Fruit fly (Drosophila melanogaster) whole organism, embryonic: ENCODE data around the gene E23.
A peak's percentile ranks its signal among the peaks of the same experiment; 100 is the strongest.

Experiments
- B-H2 ChIP-seq: fragments of 200-800 bp; sonication (Bioruptor generic); optimal IDR thresholded peaks from 2 replicates; lab custom pipeline; 2018; ENCODE audit warnings: missing biosample characterization, mild to moderate bottlenecking, missing genetic modification characterization
- Bdp1 ChIP-seq: fragments of 200-800 bp; sonication (Bioruptor generic); optimal IDR thresholded peaks from 3 replicates; lab custom pipeline; 2016; ENCODE audit warnings: missing biosample characterization, missing genetic modification characterization
- C15 ChIP-seq: fragments of 200-800 bp; sonication (Bioruptor generic); IDR thresholded peaks from 3 replicates; pipeline ENCODE4 v1.3.6; 2022; ENCODE audit warnings: missing biosample characterization, missing genetic modification characterization
- CG10267 ChIP-seq: fragments of 200-800 bp; sonication (Bioruptor generic); optimal IDR thresholded peaks from 2 replicates; lab custom pipeline; 2018; ENCODE audit warnings: missing biosample characterization, mild to moderate bottlenecking, missing genetic modification characterization, moderate library complexity
- CG11504 ChIP-seq: fragments of 200-800 bp; sonication (Bioruptor generic); optimal IDR thresholded peaks from 3 replicates; lab custom pipeline; 2019; ENCODE audit warnings: missing biosample characterization, mild to moderate bottlenecking, missing genetic modification characterization, moderate library complexity
- CG11560 ChIP-seq: fragments of 200-800 bp; sonication (Bioruptor generic); IDR thresholded peaks from 3 replicates; pipeline ENCODE4 v1.3.6; 2022; ENCODE audit warnings: missing biosample characterization, missing genetic modification characterization
- CG12299 ChIP-seq: fragments of 200-800 bp; sonication (Bioruptor generic); optimal IDR thresholded peaks from 2 replicates; lab custom pipeline; 2018; ENCODE audit warnings: missing biosample characterization, mild to moderate bottlenecking, missing genetic modification characterization
- CG12744 ChIP-seq: fragments of 200-800 bp; sonication (Bioruptor generic); optimal IDR thresholded peaks from 2 replicates; lab custom pipeline; 2016; ENCODE audit warnings: missing biosample characterization, missing genetic modification characterization
- CG12769 ChIP-seq: fragments of 200-800 bp; sonication (Bioruptor generic); optimal IDR thresholded peaks from 2 replicates; lab custom pipeline; 2019; ENCODE audit warnings: missing biosample characterization, mild to moderate bottlenecking, missing genetic modification characterization, moderate library complexity
- CG13775 ChIP-seq: fragments of 200-800 bp; sonication (Bioruptor generic); optimal IDR thresholded peaks from 3 replicates; lab custom pipeline; 2017; ENCODE audit warnings: missing biosample characterization, mild to moderate bottlenecking, missing genetic modification characterization
- CG14014 ChIP-seq: fragments of 200-800 bp; sonication (Bioruptor generic); IDR thresholded peaks from 2 replicates; pipeline ENCODE4 v1.3.6; 2022; ENCODE audit warnings: missing biosample characterization, missing genetic modification characterization
- CG17186 ChIP-seq: fragments of 200-800 bp; sonication (Bioruptor generic); optimal IDR thresholded peaks from 3 replicates; lab custom pipeline; 2017; ENCODE audit warnings: missing biosample characterization, missing genetic modification reagents, missing genetic modification characterization
- CG2875 ChIP-seq: fragments of 200-800 bp; sonication (Bioruptor generic); optimal IDR thresholded peaks from 2 replicates; lab custom pipeline; 2017; ENCODE audit warnings: missing biosample characterization, mild to moderate bottlenecking, missing genetic modification characterization, missing genetic modification reagents
- CG30403 ChIP-seq: fragments of 200-800 bp; sonication (Bioruptor generic); optimal IDR thresholded peaks from 3 replicates; lab custom pipeline; 2016; ENCODE audit warnings: missing biosample characterization, missing genetic modification characterization
- CG33557 ChIP-seq: fragments of 200-800 bp; sonication (Bioruptor generic); optimal IDR thresholded peaks from 2 replicates; lab custom pipeline; 2019; ENCODE audit warnings: missing biosample characterization, mild to moderate bottlenecking, missing genetic modification characterization, moderate library complexity
- CG34224 ChIP-seq: fragments of 200-800 bp; sonication (Bioruptor generic); IDR thresholded peaks from 3 replicates; pipeline ENCODE4 v1.3.6; 2022; ENCODE audit warnings: missing biosample characterization, missing genetic modification characterization; ENCODE audit not compliant: partially characterized antibody
- CG3995 ChIP-seq: fragments of 200-800 bp; sonication (Bioruptor generic); optimal IDR thresholded peaks from 3 replicates; lab custom pipeline; 2016; ENCODE audit warnings: missing biosample characterization, missing genetic modification characterization
- CG4404 ChIP-seq: fragments of 200-800 bp; sonication (Bioruptor generic); IDR thresholded peaks from 2 replicates; pipeline ENCODE4 v1.3.6; 2022; ENCODE audit warnings: missing biosample characterization, missing genetic modification characterization
- CG4854 ChIP-seq: fragments of 200-800 bp; sonication (Bioruptor generic); optimal IDR thresholded peaks from 2 replicates; lab custom pipeline; 2016; ENCODE audit warnings: missing biosample characterization, missing genetic modification characterization, inconsistent platforms
- CG7745 ChIP-seq: fragments of 200-800 bp; sonication (Bioruptor generic); optimal IDR thresholded peaks from 2 replicates; lab custom pipeline; 2018; ENCODE audit warnings: missing biosample characterization, mild to moderate bottlenecking, missing genetic modification characterization, moderate library complexity
- CG7786 ChIP-seq: fragments of 200-800 bp; sonication (Bioruptor generic); optimal IDR thresholded peaks from 2 replicates; lab custom pipeline; 2016; ENCODE audit warnings: missing biosample characterization, missing genetic modification characterization
- CG8924 ChIP-seq: fragments of 200-800 bp; optimal IDR thresholded peaks from 3 replicates; lab custom pipeline; 2019; ENCODE audit warnings: missing biosample characterization, mild to moderate bottlenecking, missing genetic modification characterization, moderate library complexity
- CG9437 ChIP-seq: fragments of 200-800 bp; sonication (Bioruptor generic); optimal IDR thresholded peaks from 2 replicates; lab custom pipeline; 2018; ENCODE audit warnings: missing biosample characterization, mild to moderate bottlenecking, missing genetic modification characterization
- CG9727 ChIP-seq: fragments of 200-800 bp; sonication (Bioruptor generic); optimal IDR thresholded peaks from 3 replicates; lab custom pipeline; 2017; ENCODE audit warnings: missing biosample characterization, mild to moderate bottlenecking, missing genetic modification characterization
- CoRest ChIP-seq: fragments of 200-800 bp; sonication (Bioruptor generic); optimal IDR thresholded peaks from 3 replicates; lab custom pipeline; 2018; ENCODE audit warnings: missing biosample characterization, mild to moderate bottlenecking, missing genetic modification characterization, moderate library complexity
- Dip3 ChIP-seq: fragments of 200-800 bp; sonication (Bioruptor generic); optimal IDR thresholded peaks from 3 replicates; lab custom pipeline; 2016; ENCODE audit warnings: missing biosample characterization, missing genetic modification characterization
- HLH3B ChIP-seq: fragments of 200-800 bp; sonication (Bioruptor generic); IDR thresholded peaks from 2 replicates; pipeline ENCODE4 v1.3.6; 2022; ENCODE audit warnings: missing biosample characterization, missing genetic modification characterization
- Kr ChIP-seq: fragments of 200-800 bp; sonication (Bioruptor generic); optimal IDR thresholded peaks from 2 replicates; lab custom pipeline; 2017; ENCODE audit warnings: missing biosample characterization, mild to moderate bottlenecking, missing genetic modification characterization
- Oaz ChIP-seq: fragments of 200-800 bp; sonication (Bioruptor generic); IDR thresholded peaks from 2 replicates; pipeline ENCODE4 v1.3.6; 2022; ENCODE audit warnings: missing biosample characterization, missing genetic modification characterization
- Scr ChIP-seq: fragments of 200-800 bp; sonication (Bioruptor generic); IDR thresholded peaks from 2 replicates; pipeline ENCODE4 v1.3.6; 2022; ENCODE audit warnings: missing biosample characterization, missing genetic modification characterization; ENCODE audit not compliant: partially characterized antibody
- Ssrp ChIP-seq: fragments of 200-800 bp; sonication (Bioruptor generic); optimal IDR thresholded peaks from 2 replicates; lab custom pipeline; 2018; ENCODE audit warnings: missing biosample characterization, mild to moderate bottlenecking, missing genetic modification characterization, moderate library complexity
- Taf1 ChIP-seq: fragments of 200-800 bp; sonication (Bioruptor generic); IDR thresholded peaks from 2 replicates; pipeline ENCODE4 v1.3.6; 2022; ENCODE audit warnings: missing biosample characterization, missing genetic modification characterization
- da ChIP-seq: fragments of 200-800 bp; sonication (Bioruptor generic); optimal IDR thresholded peaks from 2 replicates; lab custom pipeline; 2016; ENCODE audit warnings: missing biosample characterization, missing genetic modification characterization
- disco-r ChIP-seq: fragments of 200-800 bp; sonication (Bioruptor generic); optimal IDR thresholded peaks from 2 replicates; lab custom pipeline; 2016; ENCODE audit warnings: missing biosample characterization, missing genetic modification characterization
- eve ChIP-seq, 2 experiments: fragments of >200 bp; optimal IDR thresholded peaks; 2 replicates each; lab custom pipeline; 2017; ENCODE audit warnings: missing biosample characterization in 2 of 2, missing genetic modification characterization in 2 of 2
- ftz-f1 ChIP-seq: fragments of 200-800 bp; sonication (Bioruptor generic); optimal IDR thresholded peaks from 2 replicates; lab custom pipeline; 2016; ENCODE audit warnings: missing biosample characterization, missing genetic modification characterization
- ken ChIP-seq: fragments of 200-800 bp; sonication (Bioruptor generic); IDR thresholded peaks from 3 replicates; pipeline ENCODE4 v1.3.6; 2022; ENCODE audit warnings: missing biosample characterization, missing genetic modification characterization
- luna ChIP-seq: fragments of 200-800 bp; sonication (Bioruptor generic); optimal IDR thresholded peaks from 2 replicates; lab custom pipeline; 2016; ENCODE audit warnings: missing biosample characterization, missing genetic modification characterization
- nerfin-2 ChIP-seq: fragments of 200-800 bp; sonication (Bioruptor generic); IDR thresholded peaks from 2 replicates; pipeline ENCODE4 v1.3.6; 2022; ENCODE audit warnings: missing biosample characterization, missing genetic modification characterization; ENCODE audit not compliant: partially characterized antibody
- odd ChIP-seq: fragments of 200-800 bp; sonication (Bioruptor generic); optimal IDR thresholded peaks from 2 replicates; lab custom pipeline; 2017; ENCODE audit warnings: missing biosample characterization, mild to moderate bottlenecking, missing genetic modification characterization
- pfk ChIP-seq: fragments of 200-800 bp; sonication (Bioruptor generic); optimal IDR thresholded peaks from 2 replicates; lab custom pipeline; 2018; ENCODE audit warnings: missing biosample characterization, mild to moderate bottlenecking, missing genetic modification characterization, moderate library complexity
- pros ChIP-seq: fragments of 200-800 bp; sonication (Bioruptor generic); optimal IDR thresholded peaks from 3 replicates; lab custom pipeline; 2019; ENCODE audit warnings: missing biosample characterization, mild to moderate bottlenecking, missing genetic modification characterization, moderate library complexity
- row ChIP-seq: fragments of 200-800 bp; sonication (Bioruptor generic); IDR thresholded peaks from 3 replicates; pipeline ENCODE4 v1.3.6; 2022; ENCODE audit warnings: missing biosample characterization, missing genetic modification characterization
- sna ChIP-seq: fragments of 200-800 bp; sonication (Bioruptor generic); IDR thresholded peaks from 2 replicates; pipeline ENCODE4 v1.3.6; 2022; ENCODE audit warnings: missing biosample characterization, missing genetic modification characterization; ENCODE audit not compliant: partially characterized antibody
- so ChIP-seq: fragments of 200-800 bp; sonication (Bioruptor generic); IDR thresholded peaks from 3 replicates; pipeline ENCODE4 v1.3.6; 2022; ENCODE audit warnings: missing biosample characterization, missing genetic modification characterization
- sr ChIP-seq: fragments of 200-800 bp; sonication (Bioruptor generic); IDR thresholded peaks from 3 replicates; pipeline ENCODE4 v1.3.6; 2022; ENCODE audit warnings: missing biosample characterization, missing genetic modification characterization
- tin ChIP-seq: fragments of 200-800 bp; sonication (Bioruptor generic); optimal IDR thresholded peaks from 3 replicates; lab custom pipeline; 2016; ENCODE audit warnings: missing biosample characterization, missing genetic modification characterization
- tio ChIP-seq: fragments of 200-800 bp; sonication (Bioruptor generic); optimal IDR thresholded peaks from 2 replicates; lab custom pipeline; 2017; ENCODE audit warnings: missing biosample characterization, missing genetic modification characterization, inconsistent platforms
- tup ChIP-seq: fragments of 200-800 bp; sonication (Bioruptor generic); optimal IDR thresholded peaks from 2 replicates; lab custom pipeline; 2016; ENCODE audit warnings: missing biosample characterization, mild to moderate bottlenecking, missing genetic modification characterization, moderate library complexity
- vnd ChIP-seq: fragments of 200-800 bp; sonication (Bioruptor generic); IDR thresholded peaks from 3 replicates; pipeline ENCODE4 v1.3.6; 2022; ENCODE audit warnings: missing biosample characterization, missing genetic modification characterization; ENCODE audit not compliant: partially characterized antibody

E23 gene

dm6 chr2L:3376684-3377086 lies 22.1 kb upstream of the E23 start, which contains the start of the genes CG9662 and Ptpa (continued):
- TF ChIP-seq Oaz (peak; percentile 61), pros (GFP tag; lab: Kevin White, UChicago) (no peak), disco-r (GFP tag; lab: Kevin White, UChicago) (peak; percentile 49), sna (GFP tag; lab: Robert Waterston, UW) (peak; percentile 93), CG12769 (tag; lab: Kevin White, UChicago) (peak; percentile 87), tup (GFP tag; lab: Kevin White, UChicago) (peak; percentile 37), CG4854 (peak; percentile 49), CG2875 (GFP tag; lab: Kevin White, UChicago) (peak; percentile 31), HLH3B (peak; percentile 82), CoRest (peak; percentile 87), pfk (GFP tag; lab: Kevin White, UChicago) (no peak), CG9437 (GFP tag; lab: Kevin White, UChicago) (peak; percentile 79), CG11560 (peak; percentile 68; the same call in 2 of the 3 replicates), ftz-f1 (no peak), Ssrp (tag; lab: Kevin White, UChicago) (peak; percentile 79), Dip3 (GFP tag; lab: Kevin White, UChicago) (peak; percentile 85), CG12299 (tag; lab: Kevin White, UChicago) (no peak), CG30403 (peak; percentile 91), odd (GFP tag; lab: Kevin White, UChicago) (no peak), CG8924 (tag; lab: Kevin White, UChicago) (peak; percentile 74), CG34224 (peak; percentile 83), tin (GFP tag; lab: Kevin White, UChicago) (peak; percentile 82), Taf1 (GFP tag; lab: Robert Waterston, UW) (peak; percentile 70; the same call in 1 of the 2 replicates), da (GFP tag; lab: Kevin White, UChicago) (peak; percentile 38), CG3995 (GFP tag; lab: Kevin White, UChicago) (peak; percentile 59), Bdp1 (GFP tag; lab: Kevin White, UChicago) (peak; percentile 67), CG4404 (GFP tag; lab: Robert Waterston, UW) (peak; percentile 82), C15 (GFP tag; lab: Robert Waterston, UW) (no peak), CG14014 (GFP tag; lab: Robert Waterston, UW) (peak; percentile 84), eve (GFP tag; optimal IDR thresholded peaks at IDR 0.05; lab: Kevin White, UChicago) (no peak), CG10267 (tag; lab: Kevin White, UChicago) (peak; percentile 80), CG13775 (GFP tag; lab: Kevin White, UChicago) (peak; percentile 87), nerfin-2 (GFP tag; lab: Robert Waterston, UW) (peak; percentile 79), CG12744 (peak; percentile 75), Kr (GFP tag; lab: Kevin White, UChicago) (no peak), vnd (GFP tag; lab: Robert Waterston, UW) (peak; percentile 95), CG9727 (GFP tag; lab: Kevin White, UChicago) (peak; percentile 77), row (peak; percentile 98), CG11504 (tag; lab: Kevin White, UChicago) (peak; percentile 74), CG17186 (GFP tag; lab: Kevin White, UChicago) (peak; percentile 89), ken (peak; percentile 88), CG33557 (GFP tag; lab: Kevin White, UChicago) (peak; percentile 64), luna (GFP tag; lab: Kevin White, UChicago) (peak; percentile 65), sr (GFP tag; lab: Robert Waterston, UW) (peak; percentile 59; the same call in 1 of the 3 replicates), so (GFP tag; lab: Robert Waterston, UW) (peak; percentile 33; the same call in 1 of the 3 replicates), CG7786 (GFP tag; lab: Kevin White, UChicago) (peak; percentile 82), Scr (GFP tag; lab: Robert Waterston, UW) (peak; percentile 96), CG7745 (tag; lab: Kevin White, UChicago) (no peak), tio (GFP tag; lab: Kevin White, UChicago) (peak; percentile 72), B-H2 (peak; percentile 28)
